Worm (Caenorhabditis elegans) whole organism, L2 larva: ENCODE measurements around the gene ttr-36.

Experiments
- C34F6.9 ChIP-seq: fragments of 150-350 bp; optimal IDR thresholded peaks from 2 replicates; lab custom pipeline; 2014; ENCODE audit warnings: missing biosample characterization, missing genetic modification characterization
- F13H6.1 ChIP-seq: sonication (generic microtip); optimal IDR thresholded peaks from 2 replicates; lab custom pipeline; 2016; ENCODE audit warnings: missing genetic modification characterization, missing compliant biosample characterization
- R02D3.7 ChIP-seq: fragments of 150-350 bp; optimal IDR thresholded peaks from 2 replicates; lab custom pipeline; 2014; ENCODE audit warnings: missing biosample characterization, missing genetic modification characterization
- Y55F3AM.14 ChIP-seq: fragments of 200-800 bp; sonication (Bioruptor generic); optimal IDR thresholded peaks from 2 replicates; lab custom pipeline; 2018; ENCODE audit warnings: mild to moderate bottlenecking, missing genetic modification characterization, missing compliant biosample characterization
- ZK546.5 ChIP-seq: sonication (generic microtip); optimal IDR thresholded peaks from 2 replicates; lab custom pipeline; 2017; ENCODE audit warnings: missing biosample characterization, missing genetic modification characterization
- alr-1 ChIP-seq: fragments of 150-350 bp; optimal IDR thresholded peaks from 2 replicates; lab custom pipeline; 2014; ENCODE audit warnings: missing biosample characterization, missing genetic modification characterization
- aly-2 ChIP-seq: fragments of 150-350 bp; optimal IDR thresholded peaks from 2 replicates; lab custom pipeline; 2014; ENCODE audit warnings: missing biosample characterization, missing genetic modification characterization
- ama-1 ChIP-seq: fragments of 150-350 bp; optimal IDR thresholded peaks from 2 replicates; lab custom pipeline; 2018; ENCODE audit warnings: inconsistent platforms
- blmp-1 ChIP-seq: sonication (generic microtip); optimal IDR thresholded peaks from 2 replicates; lab custom pipeline; 2017; ENCODE audit warnings: missing genetic modification characterization, mild to moderate bottlenecking, missing compliant biosample characterization, antibody characterized with exemption, moderate library complexity; ENCODE audit not compliant: insufficient read depth
- ceh-16 ChIP-seq: fragments of 150-350 bp; optimal IDR thresholded peaks from 2 replicates; lab custom pipeline; 2014; ENCODE audit warnings: missing biosample characterization, missing genetic modification characterization
- ceh-82 ChIP-seq: fragments of 150-350 bp; optimal IDR thresholded peaks from 2 replicates; lab custom pipeline; 2014; ENCODE audit warnings: missing biosample characterization, missing genetic modification characterization
- crh-2 ChIP-seq: sonication (generic microtip); optimal IDR thresholded peaks from 2 replicates; lab custom pipeline; 2017; ENCODE audit warnings: missing biosample characterization, missing genetic modification characterization
- dmd-4 ChIP-seq: sonication (generic microtip); optimal IDR thresholded peaks from 2 replicates; lab custom pipeline; 2017; ENCODE audit warnings: missing biosample characterization, missing genetic modification characterization
- elt-1 ChIP-seq: fragments of 150-350 bp; optimal IDR thresholded peaks from 2 replicates; lab custom pipeline; 2014; ENCODE audit warnings: missing biosample characterization, missing genetic modification characterization
- elt-3 ChIP-seq: sonication (generic microtip); optimal IDR thresholded peaks from 2 replicates; lab custom pipeline; 2017; ENCODE audit warnings: missing biosample characterization, missing genetic modification characterization
- fos-1 ChIP-seq: fragments of 150-350 bp; optimal IDR thresholded peaks from 2 replicates; lab custom pipeline; 2014; ENCODE audit warnings: missing biosample characterization, missing genetic modification characterization
- lin-11 ChIP-seq: fragments of 150-350 bp; sonication (generic microtip); optimal IDR thresholded peaks from 2 replicates; lab custom pipeline; 2014; ENCODE audit warnings: missing biosample characterization, missing genetic modification characterization, inconsistent platforms, mixed read lengths
- lin-13 ChIP-seq: fragments of 150-350 bp; optimal IDR thresholded peaks from 2 replicates; lab custom pipeline; 2014; ENCODE audit warnings: missing biosample characterization, missing genetic modification reagents, missing genetic modification characterization
- lin-39 ChIP-seq: fragments of 150-350 bp; optimal IDR thresholded peaks from 2 replicates; lab custom pipeline; 2014; ENCODE audit warnings: missing biosample characterization, missing genetic modification reagents, missing genetic modification characterization
- lsy-2 ChIP-seq, 2 experiments: fragments of 150-350 bp in 1 of 2; sonication (generic microtip) in 1 of 2; optimal IDR thresholded peaks; 2 replicates each; lab custom pipeline; 2014 to 2017; ENCODE audit warnings: missing biosample characterization in 2 of 2, missing genetic modification characterization in 2 of 2
- mab-5 ChIP-seq: fragments of 150-350 bp; optimal IDR thresholded peaks from 2 replicates; lab custom pipeline; 2014; ENCODE audit warnings: missing biosample characterization, missing genetic modification characterization
- mbf-1 ChIP-seq: sonication (generic microtip); optimal IDR thresholded peaks from 2 replicates; lab custom pipeline; 2017; ENCODE audit warnings: missing biosample characterization, missing genetic modification characterization
- nhr-10 ChIP-seq: sonication (generic microtip); optimal IDR thresholded peaks from 2 replicates; lab custom pipeline; 2017; ENCODE audit warnings: missing biosample characterization, missing genetic modification characterization
- nhr-12 ChIP-seq: fragments of 150-350 bp; optimal IDR thresholded peaks from 2 replicates; lab custom pipeline; 2014; ENCODE audit warnings: missing biosample characterization, missing genetic modification characterization
- nhr-129 ChIP-seq: fragments of 150-350 bp; optimal IDR thresholded peaks from 2 replicates; lab custom pipeline; 2014; ENCODE audit warnings: missing biosample characterization, missing genetic modification characterization
- nhr-21 ChIP-seq: fragments of 150-350 bp; optimal IDR thresholded peaks from 2 replicates; lab custom pipeline; 2014; ENCODE audit warnings: missing biosample characterization, missing genetic modification characterization
- nhr-23 ChIP-seq: fragments of 150-350 bp; optimal IDR thresholded peaks from 2 replicates; lab custom pipeline; 2014; ENCODE audit warnings: missing biosample characterization, missing genetic modification reagents, missing genetic modification characterization
- nhr-237 ChIP-seq: fragments of 150-350 bp; optimal IDR thresholded peaks from 2 replicates; lab custom pipeline; 2014; ENCODE audit warnings: missing biosample characterization, missing genetic modification characterization
- nhr-25 ChIP-seq: fragments of 150-350 bp; sonication (generic microtip); optimal IDR thresholded peaks from 3 replicates; lab custom pipeline; 2014; ENCODE audit warnings: missing biosample characterization, missing genetic modification characterization
- nhr-6 ChIP-seq: fragments of 150-350 bp; optimal IDR thresholded peaks from 2 replicates; lab custom pipeline; 2014; ENCODE audit warnings: missing biosample characterization, missing genetic modification characterization
- nhr-77 ChIP-seq: fragments of 150-350 bp; optimal IDR thresholded peaks from 2 replicates; lab custom pipeline; 2014; ENCODE audit warnings: missing biosample characterization, missing genetic modification characterization
- peb-1 ChIP-seq: fragments of 150-350 bp; optimal IDR thresholded peaks from 2 replicates; lab custom pipeline; 2014; ENCODE audit warnings: missing biosample characterization, missing genetic modification characterization
- sem-4 ChIP-seq: fragments of 150-350 bp; optimal IDR thresholded peaks from 2 replicates; lab custom pipeline; 2014; ENCODE audit warnings: missing biosample characterization, missing genetic modification reagents, missing genetic modification characterization
- skn-1 ChIP-seq: sonication (generic microtip); optimal IDR thresholded peaks from 2 replicates; lab custom pipeline; 2017; ENCODE audit warnings: missing biosample characterization, missing genetic modification characterization
- sma-3 ChIP-seq: sonication (generic microtip); optimal IDR thresholded peaks from 2 replicates; lab custom pipeline; 2016; ENCODE audit warnings: missing genetic modification reagents, missing genetic modification characterization, missing compliant biosample characterization
- sma-9 ChIP-seq, 2 experiments: fragments of 150-350 bp in 1 of 2; sonication (generic microtip) in 1 of 2; optimal IDR thresholded peaks; 2 replicates each; lab custom pipeline; 2014 to 2016; ENCODE audit warnings: missing genetic modification characterization in 2 of 2, mild to moderate bottlenecking in 1 of 2, missing biosample characterization in 1 of 2, missing compliant biosample characterization in 1 of 2, missing genetic modification reagents in 1 of 2, moderate library complexity in 1 of 2
- snpc-4 ChIP-seq: fragments of 150-350 bp; optimal IDR thresholded peaks from 2 replicates; lab custom pipeline; 2014; ENCODE audit warnings: missing biosample characterization, missing genetic modification characterization
- unc-39 ChIP-seq: fragments of 150-350 bp; optimal IDR thresholded peaks from 2 replicates; lab custom pipeline; 2014; ENCODE audit warnings: missing biosample characterization, missing genetic modification characterization
- unc-55 ChIP-seq: fragments of 150-350 bp; sonication (generic microtip); optimal IDR thresholded peaks from 3 replicates; lab custom pipeline; 2014; ENCODE audit warnings: missing biosample characterization, missing genetic modification reagents, missing genetic modification characterization
- unc-62 ChIP-seq: fragments of 150-350 bp; optimal IDR thresholded peaks from 2 replicates; lab custom pipeline; 2014; ENCODE audit warnings: missing biosample characterization, missing genetic modification reagents, missing genetic modification characterization
- zag-1 ChIP-seq: fragments of 150-350 bp; optimal IDR thresholded peaks from 2 replicates; lab custom pipeline; 2014; ENCODE audit warnings: missing biosample characterization, missing genetic modification characterization
- ztf-4 ChIP-seq: fragments of 150-350 bp; optimal IDR thresholded peaks from 2 replicates; lab custom pipeline; 2014; ENCODE audit warnings: missing biosample characterization, missing genetic modification characterization

The ttr-36 gene

ce11 chrX:6511985-6512384, 1.3 kb downstream of the ttr-36 start, which contains the start of gene ttr-35:
Gene ttr-35 (plus strand): TSS chrX:6512285.
- TF ChIP-seq dmd-4 (tag; lab: Kevin White, UChicago) (no peak), C34F6.9 (no peak), crh-2 (tag; lab: Kevin White, UChicago) (no peak), sem-4 (tag; lab: Kevin White, UChicago) (no peak), blmp-1 (tag; lab: Kevin White, UChicago) (no peak), mbf-1 (tag; lab: Kevin White, UChicago) (no peak), snpc-4 (tag; lab: Kevin White, UChicago) (no peak), lsy-2 (tag; optimal IDR thresholded peaks at IDR 0.05; lab: Kevin White, UChicago) (no peak)

DNA sequence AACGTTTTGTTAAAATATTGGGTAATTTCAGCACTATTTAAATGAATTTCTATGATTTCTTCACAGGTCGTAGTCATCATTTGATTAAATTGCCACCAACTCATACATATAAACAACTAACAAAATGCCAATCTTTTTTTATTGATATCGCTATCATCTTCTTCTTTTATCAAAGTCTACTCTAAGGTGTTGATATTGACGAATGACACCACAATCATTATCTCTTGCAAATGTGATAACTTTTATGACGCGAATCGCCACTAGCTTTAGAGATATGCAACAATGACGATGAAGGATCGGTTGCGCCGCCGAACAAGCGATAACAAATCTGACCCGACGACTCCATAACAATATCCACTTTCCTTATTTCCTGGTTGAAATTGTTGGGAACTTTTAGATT, 3.7 kb downstream of the ttr-36 start:
- TF ChIP-seq ztf-4 (tag; lab: Kevin White, UChicago): no peak
- TF ChIP-seq peb-1 (tag; lab: Kevin White, UChicago): no peak
- peak; percentile 16 for TF ChIP-seq fos-1
- TF ChIP-seq dmd-4 (tag; lab: Kevin White, UChicago): no peak
- TF ChIP-seq nhr-21 (tag; lab: Kevin White, UChicago): peak; percentile 20
- TF ChIP-seq sma-9 (GFP tag; optimal IDR thresholded peaks at IDR 0.05; lab: Kevin White, UChicago): peak; percentile 6
- no peak for TF ChIP-seq sma-9 (tag; optimal IDR thresholded peaks at IDR 0.05; lab: Kevin White, UChicago)

DNA sequence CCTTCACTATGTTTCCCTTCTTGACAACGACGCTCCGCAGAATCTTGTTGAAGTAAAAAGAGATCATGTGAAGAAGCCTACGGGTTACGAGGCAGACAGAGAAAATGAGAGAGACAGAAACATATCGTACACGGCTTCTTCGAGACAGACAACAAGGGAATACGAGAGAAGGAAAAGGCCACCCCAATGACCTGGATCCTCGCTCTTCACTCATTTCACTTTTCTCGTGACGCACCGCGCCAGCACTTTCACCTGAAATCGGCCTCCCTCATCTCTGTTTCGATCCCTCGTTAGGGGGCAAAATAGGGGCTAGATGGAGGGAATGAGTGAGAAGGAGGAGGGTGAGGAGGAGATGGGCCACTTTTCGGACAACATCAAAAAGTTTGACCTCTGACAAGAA, 4.5 kb downstream of the ttr-36 start:
- TF ChIP-seq nhr-23 (tag; lab: Kevin White, UChicago) (no peak), skn-1 (tag; lab: Kevin White, UChicago) (no peak), mab-5 (no peak), ama-1 (lab: Kevin White, UChicago) (no peak), elt-3 (no peak), ceh-16 (peak; percentile 18), dmd-4 (tag; lab: Kevin White, UChicago) (no peak), zag-1 (no peak), F13H6.1 (tag; lab: Kevin White, UChicago) (no peak), crh-2 (tag; lab: Kevin White, UChicago) (no peak), ztf-4 (tag; lab: Kevin White, UChicago) (no peak), lin-11 (tag; lab: Kevin White, UChicago) (no peak), snpc-4 (tag; lab: Kevin White, UChicago) (no peak), ZK546.5 (tag; lab: Kevin White, UChicago) (no peak), nhr-129 (no peak), fos-1 (peak; percentile 16), nhr-237 (tag; lab: Kevin White, UChicago) (no peak), Y55F3AM.14 (no peak), C34F6.9 (no peak), nhr-10 (no peak), lin-13 (GFP tag; lab: Kevin White, UChicago) (no peak), nhr-25 (tag; lab: Kevin White, UChicago) (peak; percentile 37), nhr-12 (tag; lab: Kevin White, UChicago) (no peak), mbf-1 (tag; lab: Kevin White, UChicago) (no peak), lsy-2 (tag; optimal IDR thresholded peaks at IDR 0.05; lab: Kevin White, UChicago) (no peak), sma-3 (no peak), blmp-1 (tag; lab: Kevin White, UChicago) (peak; percentile 99), unc-55 (GFP tag; lab: Kevin White, UChicago) (no peak), unc-39 (tag; lab: Kevin White, UChicago) (no peak), nhr-21 (tag; lab: Kevin White, UChicago) (peak; percentile 66), alr-1 (tag; lab: Kevin White, UChicago) (no peak), elt-1 (tag; lab: Kevin White, UChicago) (no peak)
- TF ChIP-seq, all 48 proteins: peak for 5

DNA sequence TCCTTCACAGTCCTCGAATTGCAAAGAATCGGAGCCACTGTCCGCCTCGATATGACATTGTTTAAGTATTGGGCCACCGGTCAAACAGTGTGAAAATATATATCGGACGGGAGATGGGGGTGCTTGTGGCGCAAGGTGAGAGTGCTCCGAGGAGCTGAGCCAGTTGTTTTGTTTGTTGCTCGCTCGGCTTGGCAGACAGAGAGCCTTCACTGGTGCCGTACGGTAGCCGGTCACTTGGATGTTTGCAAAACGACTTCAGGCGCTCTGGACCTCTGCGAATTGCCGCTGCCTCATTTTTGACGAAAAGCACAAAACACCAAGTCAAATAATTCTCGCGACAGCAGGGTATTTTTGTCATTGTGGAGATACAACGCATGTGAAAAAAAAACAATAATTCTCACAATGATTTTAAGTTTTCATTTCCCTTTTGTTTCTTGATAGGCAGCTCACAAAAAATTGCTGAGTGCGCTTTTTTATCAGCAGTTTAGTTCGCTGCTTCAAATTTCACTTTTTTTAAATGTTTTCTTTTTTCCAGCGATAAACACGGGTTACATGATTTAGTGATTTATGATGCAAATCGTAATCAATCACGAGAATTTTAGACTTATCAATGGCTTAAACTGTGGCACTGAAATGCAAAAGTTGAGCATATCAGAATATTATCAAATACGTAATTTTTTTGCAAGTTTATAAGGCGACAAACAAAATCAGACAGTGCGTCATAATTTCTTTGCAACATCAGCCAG, 6.5 kb downstream of the ttr-36 start:
- TF ChIP-seq C34F6.9: no peak
- TF ChIP-seq fos-1: peak; percentile 57
- peak; percentile 3 for TF ChIP-seq F13H6.1 (tag; lab: Kevin White, UChicago)
- TF ChIP-seq nhr-21 (tag; lab: Kevin White, UChicago): no peak
- TF ChIP-seq crh-2 (tag; lab: Kevin White, UChicago): peak; percentile 69
- no peak for TF ChIP-seq nhr-6
- no peak for TF ChIP-seq nhr-25 (tag; lab: Kevin White, UChicago)
- no peak for TF ChIP-seq elt-3
- no peak for TF ChIP-seq aly-2 (tag; lab: Kevin White, UChicago)
- no peak for TF ChIP-seq blmp-1 (tag; lab: Kevin White, UChicago)
- TF ChIP-seq nhr-77 (tag; lab: Kevin White, UChicago): no peak
- no peak for TF ChIP-seq nhr-10
- TF ChIP-seq R02D3.7 (tag; lab: Kevin White, UChicago): no peak
- no peak for TF ChIP-seq dmd-4 (tag; lab: Kevin White, UChicago)
- no peak for TF ChIP-seq lsy-2 (tag; optimal IDR thresholded peaks at IDR 0.05; lab: Kevin White, UChicago)
- no peak for TF ChIP-seq ama-1 (lab: Kevin White, UChicago)
- TF ChIP-seq elt-1 (tag; lab: Kevin White, UChicago): no peak
- no peak for TF ChIP-seq ZK546.5 (tag; lab: Kevin White, UChicago)
- TF ChIP-seq nhr-129: peak; percentile 54
- no peak for TF ChIP-seq unc-62 (GFP tag; lab: Kevin White, UChicago)
- TF ChIP-seq peb-1 (tag; lab: Kevin White, UChicago): no peak
- no peak for TF ChIP-seq ceh-82 (tag; lab: Kevin White, UChicago)
- no peak for TF ChIP-seq snpc-4 (tag; lab: Kevin White, UChicago)
- no peak for TF ChIP-seq sma-3
- no peak for TF ChIP-seq mbf-1 (tag; lab: Kevin White, UChicago)
- no peak for TF ChIP-seq skn-1 (tag; lab: Kevin White, UChicago)
- TF ChIP-seq unc-55 (GFP tag; lab: Kevin White, UChicago): no peak
- no peak for TF ChIP-seq alr-1 (tag; lab: Kevin White, UChicago)
- TF ChIP-seq lin-39: no peak
- TF ChIP-seq nhr-237 (tag; lab: Kevin White, UChicago): no peak
